Fruit fly (Drosophila melanogaster) whole organism, prepupa: Measurements from ENCODE around the gene RpL40.
A peak's percentile ranks its signal among the peaks of the same experiment; 100 is the strongest.

ENCODE experiments used
- Blimp-1 ChIP-seq: fragments of 200-800 bp; sonication (Bioruptor generic); optimal IDR thresholded peaks from 3 replicates; lab custom pipeline; 2017; ENCODE audit warnings: missing biosample characterization, missing genetic modification characterization, mild to moderate bottlenecking, moderate library complexity, missing genetic modification reagents
- CG10669 ChIP-seq: fragments of 200-800 bp; sonication (Bioruptor generic); optimal IDR thresholded peaks from 3 replicates; lab custom pipeline; 2018; ENCODE audit warnings: missing biosample characterization, mild to moderate bottlenecking, missing genetic modification characterization, moderate library complexity
- CG11294 ChIP-seq: fragments of 200-800 bp; sonication (Bioruptor generic); IDR thresholded peaks from 2 replicates; pipeline ENCODE4 v1.3.6; 2022; ENCODE audit warnings: missing biosample characterization, missing genetic modification characterization
- CG11902 ChIP-seq: fragments of 200-800 bp; sonication (Bioruptor generic); optimal IDR thresholded peaks from 3 replicates; lab custom pipeline; 2016; ENCODE audit warnings: missing biosample characterization, missing genetic modification characterization
- CG15336 ChIP-seq: fragments of 200-800 bp; sonication (Bioruptor generic); IDR thresholded peaks from 2 replicates; pipeline ENCODE4 v1.3.6; 2022; ENCODE audit warnings: missing biosample characterization, missing genetic modification characterization
- CG1621 ChIP-seq: fragments of 200-800 bp; sonication (Bioruptor generic); optimal IDR thresholded peaks from 3 replicates; lab custom pipeline; 2018; ENCODE audit warnings: missing biosample characterization, mild to moderate bottlenecking, missing genetic modification characterization
- CG16779 ChIP-seq: fragments of 200-800 bp; sonication (Bioruptor generic); optimal IDR thresholded peaks from 3 replicates; lab custom pipeline; 2017; ENCODE audit warnings: missing biosample characterization, mild to moderate bottlenecking, missing genetic modification characterization
- CG3032 ChIP-seq: fragments of 200-800 bp; optimal IDR thresholded peaks from 2 replicates; lab custom pipeline; 2019; ENCODE audit warnings: missing biosample characterization, mild to moderate bottlenecking, missing genetic modification characterization, moderate library complexity
- CG31627 ChIP-seq: fragments of 200-800 bp; sonication (Bioruptor generic); optimal IDR thresholded peaks from 3 replicates; lab custom pipeline; 2016; ENCODE audit warnings: missing biosample characterization, missing genetic modification characterization
- CG32006 ChIP-seq: fragments of 200-800 bp; sonication (Bioruptor generic); optimal IDR thresholded peaks from 3 replicates; lab custom pipeline; 2017; ENCODE audit warnings: missing biosample characterization, mild to moderate bottlenecking, missing genetic modification characterization
- CG34406 ChIP-seq: fragments of 200-800 bp; sonication (Bioruptor generic); optimal IDR thresholded peaks from 3 replicates; lab custom pipeline; 2016; ENCODE audit warnings: missing biosample characterization, missing genetic modification characterization
- CG3919 ChIP-seq: fragments of 200-800 bp; sonication (Bioruptor generic); optimal IDR thresholded peaks from 3 replicates; lab custom pipeline; 2016; ENCODE audit warnings: missing biosample characterization, missing genetic modification characterization
- CG4318 ChIP-seq: fragments of 200-800 bp; sonication (Bioruptor generic); optimal IDR thresholded peaks from 3 replicates; lab custom pipeline; 2017; ENCODE audit warnings: missing biosample characterization, mild to moderate bottlenecking, missing genetic modification characterization
- CG6792 ChIP-seq: fragments of 200-800 bp; sonication (Bioruptor generic); optimal IDR thresholded peaks from 3 replicates; lab custom pipeline; 2016; ENCODE audit warnings: missing biosample characterization, missing genetic modification characterization
- CG6808 ChIP-seq: fragments of 200-800 bp; sonication (Bioruptor generic); optimal IDR thresholded peaks from 3 replicates; lab custom pipeline; 2017; ENCODE audit warnings: missing biosample characterization, missing genetic modification characterization, mild to moderate bottlenecking, moderate library complexity, missing genetic modification reagents
- CG6854 ChIP-seq: fragments of 200-800 bp; sonication (Bioruptor generic); optimal IDR thresholded peaks from 2 replicates; lab custom pipeline; 2017; ENCODE audit warnings: missing biosample characterization, mild to moderate bottlenecking, missing genetic modification characterization
- CG7368 ChIP-seq: fragments of 200-800 bp; sonication (Bioruptor generic); optimal IDR thresholded peaks from 3 replicates; lab custom pipeline; 2016; ENCODE audit warnings: missing biosample characterization, missing genetic modification characterization
- CG8319 ChIP-seq: fragments of 200-800 bp; sonication (Bioruptor generic); optimal IDR thresholded peaks from 3 replicates; lab custom pipeline; 2016; ENCODE audit warnings: missing biosample characterization, missing genetic modification characterization
- CG8632 ChIP-seq: fragments of 200-800 bp; sonication (Bioruptor generic); optimal IDR thresholded peaks from 3 replicates; lab custom pipeline; 2016; ENCODE audit warnings: missing biosample characterization, missing genetic modification characterization
- CG9139 ChIP-seq: fragments of 200-800 bp; sonication (Bioruptor generic); optimal IDR thresholded peaks from 3 replicates; lab custom pipeline; 2017; ENCODE audit warnings: missing biosample characterization, mild to moderate bottlenecking, missing genetic modification characterization
- Eip78C ChIP-seq: fragments of 200-800 bp; sonication (Bioruptor generic); peaks from one replicate; lab custom pipeline; 2016; ENCODE audit warnings: missing biosample characterization, missing genetic modification characterization
- Ets21C ChIP-seq: fragments of 200-800 bp; sonication (Bioruptor generic); optimal IDR thresholded peaks from 3 replicates; lab custom pipeline; 2016; ENCODE audit warnings: missing biosample characterization, missing genetic modification characterization
- Ets96B ChIP-seq: fragments of 200-800 bp; optimal IDR thresholded peaks from 2 replicates; lab custom pipeline; 2019; ENCODE audit warnings: missing biosample characterization, mild to moderate bottlenecking, missing genetic modification characterization, moderate library complexity
- Gug ChIP-seq: fragments of 200-800 bp; sonication (Bioruptor generic); IDR thresholded peaks from 2 replicates; pipeline ENCODE4 v1.3.6; 2022; ENCODE audit warnings: missing biosample characterization, missing genetic modification characterization
- Hr38 ChIP-seq: sonication (Bioruptor generic); optimal IDR thresholded peaks from 2 replicates; lab custom pipeline; 2016; ENCODE audit warnings: missing biosample characterization, missing genetic modification characterization
- Hr4 ChIP-seq: fragments of 200-800 bp; sonication (Bioruptor generic); optimal IDR thresholded peaks from 3 replicates; lab custom pipeline; 2016; ENCODE audit warnings: missing biosample characterization, missing genetic modification characterization
- Lpt ChIP-seq: fragments of 200-800 bp; sonication (Bioruptor generic); optimal IDR thresholded peaks from 3 replicates; lab custom pipeline; 2016; ENCODE audit warnings: missing biosample characterization, missing genetic modification characterization
- OdsH ChIP-seq: fragments of 200-800 bp; sonication (Bioruptor generic); optimal IDR thresholded peaks from 3 replicates; lab custom pipeline; 2016; ENCODE audit warnings: missing biosample characterization, missing genetic modification characterization
- Smox ChIP-seq: fragments of 200-800 bp; sonication (Bioruptor generic); optimal IDR thresholded peaks from 3 replicates; lab custom pipeline; 2016; ENCODE audit warnings: missing biosample characterization, missing genetic modification characterization
- Sox102F ChIP-seq: fragments of 200-800 bp; sonication (Bioruptor generic); optimal IDR thresholded peaks from 2 replicates; lab custom pipeline; 2016; ENCODE audit warnings: missing biosample characterization, mild to moderate bottlenecking, missing genetic modification characterization
- Sox14 ChIP-seq: fragments of 200-800 bp; sonication (Bioruptor generic); optimal IDR thresholded peaks from 3 replicates; lab custom pipeline; 2016; ENCODE audit warnings: missing biosample characterization, missing genetic modification characterization
- achi ChIP-seq: fragments of 200-800 bp; sonication (Bioruptor generic); optimal IDR thresholded peaks from 3 replicates; lab custom pipeline; 2016; ENCODE audit warnings: missing biosample characterization, missing genetic modification characterization
- cyc ChIP-seq: fragments of 200-800 bp; sonication (Bioruptor generic); optimal IDR thresholded peaks from 3 replicates; lab custom pipeline; 2016; ENCODE audit warnings: missing biosample characterization, missing genetic modification characterization
- dac ChIP-seq: fragments of 200-800 bp; sonication (Bioruptor generic); optimal IDR thresholded peaks from 2 replicates; lab custom pipeline; 2017; ENCODE audit warnings: missing biosample characterization, mild to moderate bottlenecking, missing genetic modification characterization
- eg ChIP-seq: fragments of 200-800 bp; sonication (Bioruptor generic); IDR thresholded peaks from 3 replicates; pipeline ENCODE4 v1.3.6; 2022; ENCODE audit warnings: missing biosample characterization, missing genetic modification characterization
- esn ChIP-seq: fragments of 200-800 bp; sonication (Bioruptor generic); optimal IDR thresholded peaks from 2 replicates; lab custom pipeline; 2016; ENCODE audit warnings: missing biosample characterization, mild to moderate bottlenecking, missing genetic modification characterization, moderate library complexity
- fd59A ChIP-seq: fragments of 200-800 bp; sonication (Bioruptor generic); optimal IDR thresholded peaks from 2 replicates; lab custom pipeline; 2017; ENCODE audit warnings: missing biosample characterization, mild to moderate bottlenecking, missing genetic modification characterization, missing genetic modification reagents
- fkh ChIP-seq: fragments of 200-800 bp; sonication (Bioruptor generic); optimal IDR thresholded peaks from 3 replicates; lab custom pipeline; 2017; ENCODE audit warnings: missing biosample characterization, mild to moderate bottlenecking, missing genetic modification characterization, moderate library complexity
- lz ChIP-seq: fragments of 200-800 bp; sonication (Bioruptor generic); optimal IDR thresholded peaks from 3 replicates; lab custom pipeline; 2016; ENCODE audit warnings: missing biosample characterization, missing genetic modification characterization
- salr ChIP-seq, 2 experiments: fragments of 200-800 bp; sonication (Bioruptor generic); optimal IDR thresholded peaks; 3 replicates each; lab custom pipeline; 2016 to 2018; ENCODE audit warnings: missing biosample characterization in 2 of 2, missing genetic modification characterization in 2 of 2, mild to moderate bottlenecking in 1 of 2
- spab ChIP-seq: fragments of 200-800 bp; sonication (Bioruptor generic); optimal IDR thresholded peaks from 2 replicates; lab custom pipeline; 2017; ENCODE audit warnings: missing biosample characterization, mild to moderate bottlenecking, missing genetic modification characterization, missing genetic modification reagents
- ss ChIP-seq, 2 experiments: fragments of 200-800 bp; sonication (Bioruptor generic); optimal IDR thresholded peaks; 2 replicates in 1 of 2; 3 replicates in 1 of 2; lab custom pipeline; 2017 to 2018; ENCODE audit warnings: mild to moderate bottlenecking in 2 of 2, missing biosample characterization in 2 of 2, missing genetic modification characterization in 2 of 2, moderate library complexity in 1 of 2
- svp ChIP-seq: fragments of 200-800 bp; sonication (Bioruptor generic); peaks from one replicate; lab custom pipeline; 2016; ENCODE audit warnings: missing biosample characterization, missing genetic modification characterization
- topi ChIP-seq: fragments of 200-800 bp; sonication (Bioruptor generic); optimal IDR thresholded peaks from 3 replicates; lab custom pipeline; 2016; ENCODE audit warnings: missing biosample characterization, missing genetic modification characterization
- vri ChIP-seq: fragments of 200-800 bp; sonication (Bioruptor generic); optimal IDR thresholded peaks from 3 replicates; lab custom pipeline; 2016; ENCODE audit warnings: missing biosample characterization, mild to moderate bottlenecking, missing genetic modification characterization

RpL40 gene

DNA sequence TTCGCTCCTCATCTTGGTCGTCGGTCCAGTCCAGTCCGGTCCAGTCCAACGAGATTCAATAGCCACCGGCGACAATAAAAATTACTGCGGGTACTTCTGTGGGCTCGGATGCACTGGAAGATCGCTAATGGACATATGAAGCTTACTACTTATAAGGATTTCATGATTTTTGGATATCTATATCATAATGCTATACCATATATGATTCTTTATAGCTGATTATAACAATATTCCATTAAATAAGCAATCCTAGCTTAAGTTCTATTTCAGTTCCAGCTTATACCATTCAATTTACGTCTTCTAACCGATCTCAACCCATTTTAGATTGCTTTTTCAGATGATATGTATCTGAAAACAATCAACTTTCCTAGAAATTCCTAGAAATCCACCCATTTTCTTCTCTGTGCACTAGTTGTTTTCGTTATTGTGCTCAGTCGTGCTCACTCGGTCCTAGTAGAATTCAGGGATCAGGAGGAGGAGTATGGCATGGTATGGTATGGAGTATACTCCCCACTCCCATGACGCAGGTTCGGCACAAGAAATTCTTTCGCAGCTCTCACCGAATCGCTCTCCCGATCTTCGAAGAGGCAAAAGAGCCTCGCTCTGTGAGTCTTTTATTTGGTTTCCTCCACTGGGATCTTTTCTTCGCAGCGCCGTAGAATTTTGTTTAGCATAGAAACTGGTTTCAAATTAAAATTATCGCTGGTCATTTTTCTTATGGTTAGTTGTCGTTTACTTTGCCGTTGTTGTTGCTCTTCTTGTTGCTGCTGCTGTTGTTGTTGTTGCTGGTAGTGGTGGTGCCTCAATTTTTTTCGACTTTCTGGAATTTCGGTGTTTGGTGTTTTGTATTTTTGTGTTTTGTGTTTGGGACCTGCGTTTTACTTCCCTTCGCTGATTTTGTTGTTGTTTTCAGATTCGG, 5.2 kb upstream of the RpL40 start (continued):
- TF ChIP-seq CG9139: peak; percentile 40
- peak; percentile 85 for TF ChIP-seq CG15336 (GFP tag; lab: Robert Waterston, UW)
- TF ChIP-seq CG4318 (GFP tag; lab: Kevin White, UChicago): peak; percentile 81
- peak; percentile 96 for TF ChIP-seq CG3032 (tag; lab: Kevin White, UChicago)
- peak; percentile 78 for TF ChIP-seq CG3919 (GFP tag; lab: Kevin White, UChicago)
- peak; percentile 84 for TF ChIP-seq lz (GFP tag; lab: Kevin White, UChicago)
- TF ChIP-seq Hr4 (GFP tag; lab: Kevin White, UChicago): peak; percentile 83
- TF ChIP-seq ss (GFP tag; optimal IDR thresholded peaks at IDR 0.05; lab: Kevin White, UChicago): peak; percentile 64 to 80
- peak; percentile 94 for TF ChIP-seq fd59A (GFP tag; lab: Kevin White, UChicago)
- TF ChIP-seq Blimp-1 (GFP tag; lab: Kevin White, UChicago): peak; percentile 51
- peak; percentile 91 for TF ChIP-seq CG32006 (GFP tag; lab: Kevin White, UChicago)
- TF ChIP-seq CG31627 (GFP tag; lab: Kevin White, UChicago): peak; percentile 74
- peak; percentile 92 for TF ChIP-seq OdsH (GFP tag; lab: Kevin White, UChicago)
- TF ChIP-seq CG6854 (GFP tag; lab: Kevin White, UChicago): peak; percentile 47
- TF ChIP-seq cyc: peak; percentile 67
- peak; percentile 57 for TF ChIP-seq vri (GFP tag; lab: Kevin White, UChicago)
- peak; percentile 87 for TF ChIP-seq dac
- TF ChIP-seq CG8632 (GFP tag; lab: Kevin White, UChicago): peak; percentile 65

DNA sequence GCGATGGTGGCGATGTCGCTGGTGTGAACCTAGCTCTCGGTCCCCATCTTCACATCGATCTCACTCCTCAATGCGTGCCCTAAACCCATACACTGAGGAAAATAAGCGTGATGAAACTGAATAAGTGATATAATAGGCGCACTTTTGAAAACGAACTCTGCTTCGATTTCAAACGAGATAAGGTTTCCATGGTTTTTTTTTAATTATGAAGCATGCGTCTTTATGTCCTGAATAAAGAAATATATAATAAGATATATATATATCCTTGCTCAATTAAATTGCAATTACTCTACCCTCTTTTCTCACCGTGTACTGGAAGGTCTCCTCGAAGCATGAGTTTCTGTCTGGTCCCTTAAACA, 4.6 kb upstream of the RpL40 start:
- peak; percentile 60 for TF ChIP-seq CG11902
- peak; percentile 67 for TF ChIP-seq CG4318 (GFP tag; lab: Kevin White, UChicago)
- TF ChIP-seq esn (GFP tag; lab: Kevin White, UChicago): peak; percentile 78
- peak; percentile 72 for TF ChIP-seq vri (GFP tag; lab: Kevin White, UChicago)
- peak; percentile 67 for TF ChIP-seq CG31627 (GFP tag; lab: Kevin White, UChicago)
- TF ChIP-seq Ets96B (tag; lab: Kevin White, UChicago): peak; percentile 89
- peak; percentile 75 for TF ChIP-seq cyc
- TF ChIP-seq CG15336 (GFP tag; lab: Robert Waterston, UW): peak; percentile 73
- TF ChIP-seq CG1621 (tag; lab: Kevin White, UChicago): peak; percentile 79
- TF ChIP-seq CG6808 (GFP tag; lab: Kevin White, UChicago): peak; percentile 93
- peak; percentile 70 for TF ChIP-seq lz (GFP tag; lab: Kevin White, UChicago)
- peak; percentile 77 for TF ChIP-seq Sox14 (GFP tag; lab: Kevin White, UChicago)
- peak; percentile 32 for TF ChIP-seq Hr4 (GFP tag; lab: Kevin White, UChicago)
- TF ChIP-seq Smox (GFP tag; lab: Kevin White, UChicago): peak; percentile 71
- peak; percentile 81 for TF ChIP-seq CG8632 (GFP tag; lab: Kevin White, UChicago)
- peak; percentile 90 for TF ChIP-seq fd59A (GFP tag; lab: Kevin White, UChicago)
- peak; percentile 89 for TF ChIP-seq achi (GFP tag; lab: Kevin White, UChicago)
- peak; percentile 88 for TF ChIP-seq CG10669 (GFP tag; lab: Kevin White, UChicago)
- TF ChIP-seq dac: peak; percentile 14
- TF ChIP-seq Ets21C (GFP tag; lab: Kevin White, UChicago): peak; percentile 41
- TF ChIP-seq CG11294 (GFP tag; lab: Robert Waterston, UW): 0 out of 2 replicates have a peak, but pooled peaks have one; percentile 19
- TF ChIP-seq Blimp-1 (GFP tag; lab: Kevin White, UChicago): peak; percentile 58
- TF ChIP-seq CG8319 (GFP tag; lab: Kevin White, UChicago): peak; percentile 66
- TF ChIP-seq Hr38 (GFP tag; lab: Kevin White, UChicago): no peak
- TF ChIP-seq CG6792 (GFP tag; lab: Kevin White, UChicago): peak; percentile 80
- peak; percentile 85 for TF ChIP-seq OdsH (GFP tag; lab: Kevin White, UChicago)
- TF ChIP-seq CG16779 (tag; lab: Kevin White, UChicago): peak; percentile 77
- peak; percentile 62 for TF ChIP-seq CG7368 (GFP tag; lab: Kevin White, UChicago)
- peak; percentile 90 for TF ChIP-seq CG3919 (GFP tag; lab: Kevin White, UChicago)
- TF ChIP-seq eg (GFP tag; lab: Robert Waterston, UW): peak; percentile 69
- no peak for TF ChIP-seq Gug (GFP tag; lab: Robert Waterston, UW)
- TF ChIP-seq CG34406 (GFP tag; lab: Kevin White, UChicago): peak; percentile 83
- peak; percentile 81 for TF ChIP-seq Sox102F (GFP tag; lab: Kevin White, UChicago)
- TF ChIP-seq topi (GFP tag; lab: Kevin White, UChicago): peak; percentile 79
- TF ChIP-seq svp (GFP tag; lab: Kevin White, UChicago): peak; percentile 90
- TF ChIP-seq Lpt (GFP tag; lab: Kevin White, UChicago): peak; percentile 59
- peak; percentile 90 for TF ChIP-seq spab
- TF ChIP-seq Eip78C (GFP tag; lab: Kevin White, UChicago): peak; percentile 95
- peak; percentile 83 to 87 for TF ChIP-seq salr (GFP tag; optimal IDR thresholded peaks at IDR 0.05; lab: Kevin White, UChicago)
- no peak for TF ChIP-seq fkh
